Worm (Caenorhabditis elegans) whole organism, L4 larva: ENCODE data around the gene F17A9.5.

Experiments
- ZK546.5 ChIP-seq, 2 experiments: sonication (generic microtip); optimal IDR thresholded peaks; 2 replicates each; lab custom pipeline; 2017; ENCODE audit warnings: missing biosample characterization in 2 of 2, missing genetic modification characterization in 2 of 2
- aha-1 ChIP-seq: fragments of 150-350 bp; peaks from one replicate; lab custom pipeline; 2014; ENCODE audit warnings: missing biosample characterization, missing genetic modification characterization
- ces-1 ChIP-seq: fragments of 150-350 bp; sonication (generic microtip); optimal IDR thresholded peaks from 4 replicates; lab custom pipeline; 2014; ENCODE audit warnings: missing biosample characterization, missing genetic modification reagents, missing genetic modification characterization
- cey-2 ChIP-seq: sonication (generic microtip); optimal IDR thresholded peaks from 3 replicates; lab custom pipeline; 2017; ENCODE audit warnings: missing genetic modification characterization, mild to moderate bottlenecking, missing compliant biosample characterization, antibody characterized with exemption, borderline replicate concordance; ENCODE audit not compliant: insufficient read depth
- daf-16 ChIP-seq, 3 experiments: sonication (generic microtip); optimal IDR thresholded peaks; 2 replicates each; lab custom pipeline; 2016 to 2017; ENCODE audit warnings: missing genetic modification characterization in 3 of 3, missing genetic modification reagents in 3 of 3, mild to moderate bottlenecking in 2 of 3, missing compliant biosample characterization in 2 of 3, missing biosample characterization in 1 of 3, moderate library complexity in 1 of 3
- lim-7 ChIP-seq: fragments of 200-800 bp; sonication (Bioruptor generic); IDR thresholded peaks from 2 replicates; pipeline ENCODE4 v1.3.6; 2022; ENCODE audit warnings: missing genetic modification characterization, missing compliant biosample characterization
- mxl-2 ChIP-seq: fragments of 200-800 bp; sonication (Bioruptor generic); conservative IDR thresholded peaks from 2 replicates; pipeline ENCODE4 v1.3.6; 2022; ENCODE audit warnings: missing genetic modification reagents, missing genetic modification characterization, missing compliant biosample characterization
- sdz-12 ChIP-seq: fragments of 200-800 bp; sonication (Bioruptor generic); optimal IDR thresholded peaks from 2 replicates; lab custom pipeline; 2018; ENCODE audit warnings: mild to moderate bottlenecking, missing genetic modification characterization, missing compliant biosample characterization

The F17A9.5 gene

ce11 chrV:6063330-6063729 is 49.5 kb downstream of the F17A9.5 start, which contains the start of gene Y38A10A.2:
Gene Y38A10A.2, minus strand, starts transcription at chrV:6063430.
- TF ChIP-seq sdz-12 (GFP tag; lab: Kevin White, UChicago) = no peak
- TF ChIP-seq mxl-2 (GFP tag; lab: Robert Waterston, UW) = no peak
- peak; percentile 10 for TF ChIP-seq aha-1 (tag; lab: Kevin White, UChicago)
- no peak for TF ChIP-seq lim-7 (GFP tag; lab: Robert Waterston, UW)
- TF ChIP-seq ces-1 (GFP tag; lab: Kevin White, UChicago) = no peak
- TF ChIP-seq daf-16 (GFP tag; optimal IDR thresholded peaks at IDR 0.05; lab: Kevin White, UChicago) = no peak
- TF ChIP-seq daf-16 (tag; optimal IDR thresholded peaks at IDR 0.05; lab: Kevin White, UChicago) = no peak
- no peak for TF ChIP-seq ZK546.5 (tag; optimal IDR thresholded peaks at IDR 0.05; lab: Kevin White, UChicago)
- TF ChIP-seq cey-2 (tag; lab: Kevin White, UChicago) = no peak
